Fruit fly (Drosophila melanogaster): ENCODE data around the gene Nepl8.

Gene Nepl8

dm6 chr2L:16500469-16500868, 12.5 kb downstream of the Nepl8 start (continued):
- TF ChIP-seq CG8765 (GFP tag; IDR thresholded peaks at IDR 0.05) (peak; percentile 92), fd96Cb (tag; optimal IDR thresholded peaks at IDR 0.05) (peak; percentile 88), Tbp (GFP tag; optimal IDR thresholded peaks at IDR 0.05) (no peak), Gsc (GFP tag; IDR thresholded peaks at IDR 0.05) (no peak), Ets97D (GFP tag; optimal IDR thresholded peaks at IDR 0.05) (peak; percentile 67), hkb (optimal IDR thresholded peaks at IDR 0.05) (no peak), hkb (GFP tag; IDR thresholded peaks at IDR 0.05) (peak; percentile 94), CG17186 (GFP tag; optimal IDR thresholded peaks at IDR 0.05) (peak; percentile 43), sim (GFP tag; IDR thresholded peaks at IDR 0.05) (peak; percentile 87), Deaf1 (tag; optimal IDR thresholded peaks at IDR 0.05) (peak; percentile 65), gcm2 (GFP tag; optimal IDR thresholded peaks at IDR 0.05) (peak; percentile 87), Atf-2 (GFP tag; optimal IDR thresholded peaks at IDR 0.05) (peak; percentile 89), CG12942 (GFP tag; optimal IDR thresholded peaks at IDR 0.05) (peak; percentile 85), CG6854 (GFP tag; optimal IDR thresholded peaks at IDR 0.05) (peak; percentile 59), emc (GFP tag; optimal IDR thresholded peaks at IDR 0.05) (peak; percentile 50), zen2 (GFP tag; IDR thresholded peaks at IDR 0.05; ENCODE audit: partially characterized antibody) (no peak), CG1832 (GFP tag; optimal IDR thresholded peaks at IDR 0.05) (no peak), klu (GFP tag; IDR thresholded peaks at IDR 0.05) (peak; percentile 77), hb (GFP tag; IDR thresholded peaks at IDR 0.05; ENCODE audit: partially characterized antibody) (no peak), CG10366 (GFP tag; IDR thresholded peaks at IDR 0.05) (peak; percentile 92), MTF-1 (GFP tag; optimal IDR thresholded peaks at IDR 0.05; ENCODE audit: borderline replicate concordance) (peak; percentile 72), CG14965 (GFP tag; optimal IDR thresholded peaks at IDR 0.05; ENCODE audit: borderline replicate concordance) (peak; percentile 61), nau (GFP tag; optimal IDR thresholded peaks at IDR 0.05) (peak; percentile 72), CG11456 (GFP tag; IDR thresholded peaks at IDR 0.05) (peak; percentile 93), CG9817 (tag; optimal IDR thresholded peaks at IDR 0.05) (peak; percentile 91), NC2α (GFP tag; optimal IDR thresholded peaks at IDR 0.05) (peak; percentile 73), CG18599 (GFP tag; optimal IDR thresholded peaks at IDR 0.05) (peak; percentile 91), CG6254 (GFP tag; optimal IDR thresholded peaks at IDR 0.05) (peak; percentile 70), E2f2 (GFP tag; IDR thresholded peaks at IDR 0.05) (peak; percentile 72), pnt (GFP tag; optimal IDR thresholded peaks at IDR 0.05) (peak; percentile 88), CG7271 (tag; optimal IDR thresholded peaks at IDR 0.05) (peak; percentile 67), CG6765 (GFP tag; optimal IDR thresholded peaks at IDR 0.05) (peak; percentile 51), Blimp-1 (GFP tag; optimal IDR thresholded peaks at IDR 0.05) (peak; percentile 89), Hr78 (GFP tag; optimal IDR thresholded peaks at IDR 0.05) (peak in 1 of 2 experiments; percentile 51), Side (GFP tag; optimal IDR thresholded peaks at IDR 0.05) (peak; percentile 92), CG13287 (GFP tag; IDR thresholded peaks at IDR 0.05; ENCODE audit: partially characterized antibody) (no peak), ssp (GFP tag; IDR thresholded peaks at IDR 0.05) (peak; percentile 83), Rx (GFP tag; IDR thresholded peaks at IDR 0.05) (no peak), Ptx1 (GFP tag; IDR thresholded peaks at IDR 0.05) (peak; percentile 94), CG12155 (GFP tag; optimal IDR thresholded peaks at IDR 0.05) (peak; percentile 87), Doc2 (GFP tag; IDR thresholded peaks at IDR 0.05) (no peak), Ravus (GFP tag; IDR thresholded peaks at IDR 0.05) (peak; percentile 74), dysf (GFP tag; IDR thresholded peaks at IDR 0.05) (peak; percentile 93), wor (GFP tag; IDR thresholded peaks at IDR 0.05) (peak; percentile 77), br (optimal IDR thresholded peaks at IDR 0.05) (no peak), CG18619 (GFP tag; optimal IDR thresholded peaks at IDR 0.05) (peak; percentile 87), sc (optimal IDR thresholded peaks at IDR 0.05) (no peak), sc (GFP tag; optimal IDR thresholded peaks at IDR 0.05) (peak; percentile 83), jigr1 (GFP tag; IDR thresholded peaks at IDR 0.05) (peak; percentile 80), sd (tag; optimal IDR thresholded peaks at IDR 0.05) (no peak), Awh (GFP tag; IDR thresholded peaks at IDR 0.05) (peak; percentile 92), Ada2b (GFP tag; IDR thresholded peaks at IDR 0.05) (peak; percentile 92)

Measured in whole organism, embryonic.